Worm (Caenorhabditis elegans) whole organism, L2 larva: Measurements from ENCODE around the gene F23H12.10.

ENCODE experiments used
- egl-27 ChIP-seq: sonication (generic microtip); optimal IDR thresholded peaks from 3 replicates; lab custom pipeline; 2017; ENCODE audit warnings: missing biosample characterization, missing genetic modification reagents, missing genetic modification characterization
- lin-39 ChIP-seq: fragments of 150-350 bp; optimal IDR thresholded peaks from 2 replicates; lab custom pipeline; 2014; ENCODE audit warnings: missing biosample characterization, missing genetic modification reagents, missing genetic modification characterization
- nhr-237 ChIP-seq: fragments of 150-350 bp; optimal IDR thresholded peaks from 2 replicates; lab custom pipeline; 2014; ENCODE audit warnings: missing biosample characterization, missing genetic modification characterization
- unc-39 ChIP-seq: fragments of 150-350 bp; optimal IDR thresholded peaks from 2 replicates; lab custom pipeline; 2014; ENCODE audit warnings: missing biosample characterization, missing genetic modification characterization
- zag-1 ChIP-seq: fragments of 150-350 bp; optimal IDR thresholded peaks from 2 replicates; lab custom pipeline; 2014; ENCODE audit warnings: missing biosample characterization, missing genetic modification characterization

ce11 chrV:12377256-12377655 lies 3.2 kb upstream of the F23H12.10 start, which contains the start of gene K01D12.1:
- TF ChIP-seq nhr-237 (tag; lab: Kevin White, UChicago) (no peak), unc-39 (tag; lab: Kevin White, UChicago) (no peak), lin-39 (tag; lab: Kevin White, UChicago) (no peak), zag-1 (tag; lab: Kevin White, UChicago) (no peak), egl-27 (tag; lab: Kevin White, UChicago) (no peak)
